Fruit fly (Drosophila melanogaster) whole organism, wandering third instar larva: Measurements from ENCODE around the gene CG15279.
"Not testable (repeated sequence)": the region's sequence is repeated elsewhere in the genome, so short reads cannot be mapped to it uniquely, and the experiment has no call there.

Source experiments
- Abd-B ChIP-seq: fragments of >200 bp; optimal IDR thresholded peaks from 2 replicates; lab custom pipeline; 2017; ENCODE audit warnings: missing biosample characterization, missing genetic modification characterization
- CG32264 ChIP-seq: fragments of 200-800 bp; sonication (Bioruptor generic); optimal IDR thresholded peaks from 2 replicates; lab custom pipeline; 2016; ENCODE audit warnings: missing biosample characterization, missing genetic modification characterization
- CrebA ChIP-seq: fragments of 200-800 bp; sonication (Bioruptor generic); optimal IDR thresholded peaks from 2 replicates; lab custom pipeline; 2016; ENCODE audit warnings: missing biosample characterization, mild to moderate bottlenecking, missing genetic modification characterization, borderline replicate concordance
- Dfd ChIP-seq: fragments of >200 bp; optimal IDR thresholded peaks from 2 replicates; lab custom pipeline; 2017; ENCODE audit warnings: missing biosample characterization, missing genetic modification characterization
- Dif ChIP-seq: fragments of 200-275, 200-300 bp; sonication (Bioruptor generic); optimal IDR thresholded peaks from 2 replicates; lab custom pipeline; 2018; ENCODE audit warnings: missing biosample characterization, missing genetic modification characterization; ENCODE audit not compliant: partially characterized antibody
- GATAd ChIP-seq: sonication (Bioruptor generic); optimal IDR thresholded peaks from 2 replicates; lab custom pipeline; 2016; ENCODE audit warnings: missing biosample characterization, missing genetic modification characterization
- HLH106 ChIP-seq: fragments of 200-800 bp; optimal IDR thresholded peaks from 3 replicates; lab custom pipeline; 2019; ENCODE audit warnings: missing biosample characterization, mild to moderate bottlenecking, missing genetic modification characterization, moderate library complexity
- Hnf4 ChIP-seq: fragments of 200-800 bp; sonication (Bioruptor generic); optimal IDR thresholded peaks from 2 replicates; lab custom pipeline; 2016; ENCODE audit warnings: missing biosample characterization, mild to moderate bottlenecking, missing genetic modification characterization
- Hr78 ChIP-seq: fragments of >200 bp; optimal IDR thresholded peaks from 2 replicates; lab custom pipeline; 2017; ENCODE audit warnings: missing biosample characterization, missing genetic modification characterization
- Hr83 ChIP-seq: fragments of 200-300 bp; sonication (Bioruptor generic); optimal IDR thresholded peaks from 2 replicates; lab custom pipeline; 2016; ENCODE audit warnings: missing biosample characterization, mild to moderate bottlenecking, missing genetic modification characterization, moderate library complexity; ENCODE audit not compliant: poor library complexity, severe bottlenecking
- Jra ChIP-seq: sonication (Bioruptor generic); optimal IDR thresholded peaks from 2 replicates; lab custom pipeline; 2016; ENCODE audit warnings: missing biosample characterization, missing genetic modification characterization
- Mio ChIP-seq: sonication (Bioruptor generic); optimal IDR thresholded peaks from 2 replicates; lab custom pipeline; 2016; ENCODE audit warnings: missing biosample characterization, missing genetic modification characterization
- Myc ChIP-seq: fragments of >200 bp; optimal IDR thresholded peaks from 2 replicates; lab custom pipeline; 2017
- OdsH ChIP-seq: fragments of 200-800 bp; sonication (Bioruptor generic); optimal IDR thresholded peaks from 2 replicates; lab custom pipeline; 2016; ENCODE audit warnings: missing biosample characterization, mild to moderate bottlenecking, missing genetic modification characterization
- Rel ChIP-seq, 2 experiments: fragments of 200-800 bp; sonication (Bioruptor generic) in 1 of 2; optimal IDR thresholded peaks; 2 replicates in 1 of 2; 3 replicates in 1 of 2; lab custom pipeline; 2016 to 2019; ENCODE audit warnings: mild to moderate bottlenecking in 2 of 2, missing biosample characterization in 2 of 2, missing genetic modification characterization in 2 of 2, moderate library complexity in 1 of 2
- Sp1 ChIP-seq: fragments of 200-800 bp; sonication (Bioruptor generic); optimal IDR thresholded peaks from 3 replicates; lab custom pipeline; 2019; ENCODE audit warnings: missing biosample characterization, mild to moderate bottlenecking, missing genetic modification characterization, moderate library complexity
- br ChIP-seq: fragments of 200-800 bp; sonication (Bioruptor generic); optimal IDR thresholded peaks from 2 replicates; lab custom pipeline; 2016; ENCODE audit warnings: missing biosample characterization, missing genetic modification characterization
- brk ChIP-seq: fragments of 200-800 bp; sonication (Bioruptor generic); optimal IDR thresholded peaks from 2 replicates; lab custom pipeline; 2016; ENCODE audit warnings: missing biosample characterization, mild to moderate bottlenecking, missing genetic modification characterization
- dl ChIP-seq, 2 experiments: fragments of 175-275, 200-275 bp in 1 of 2; fragments of 200-275 bp in 1 of 2; sonication (Bioruptor generic); optimal IDR thresholded peaks; lab custom pipeline; 2018; ENCODE audit warnings: mild to moderate bottlenecking in 2 of 2, missing biosample characterization in 2 of 2, missing genetic modification characterization in 2 of 2, moderate library complexity in 2 of 2; ENCODE audit not compliant: partially characterized antibody in 2 of 2, insufficient read depth in 1 of 2
- dsf ChIP-seq: sonication (Bioruptor generic); optimal IDR thresholded peaks from 2 replicates; lab custom pipeline; 2016; ENCODE audit warnings: missing biosample characterization, missing genetic modification characterization, borderline replicate concordance
- ey ChIP-seq: fragments of 200-800 bp; sonication (Bioruptor generic); optimal IDR thresholded peaks from 2 replicates; lab custom pipeline; 2016; ENCODE audit warnings: missing biosample characterization, missing genetic modification characterization
- foxo ChIP-seq, 2 experiments: fragments of 200-800 bp; sonication (Bioruptor generic); optimal IDR thresholded peaks; 2 replicates in 1 of 2; 3 replicates in 1 of 2; lab custom pipeline; 2016 to 2017; ENCODE audit warnings: missing biosample characterization in 2 of 2, missing genetic modification characterization in 2 of 2
- fru ChIP-seq: fragments of 200-800 bp; sonication (Bioruptor generic); optimal IDR thresholded peaks from 3 replicates; lab custom pipeline; 2016; ENCODE audit warnings: missing biosample characterization, mild to moderate bottlenecking, missing genetic modification characterization
- h ChIP-seq: fragments of 200-800 bp; sonication (Bioruptor generic); optimal IDR thresholded peaks from 3 replicates; lab custom pipeline; 2016; ENCODE audit warnings: missing biosample characterization, mild to moderate bottlenecking, missing genetic modification characterization
- jim ChIP-seq: fragments of 175-275, 200-325 bp; sonication (Bioruptor generic); optimal IDR thresholded peaks from 2 replicates; lab custom pipeline; 2016; ENCODE audit warnings: missing biosample characterization, mild to moderate bottlenecking, missing genetic modification characterization
- lola ChIP-seq: fragments of >200 bp; optimal IDR thresholded peaks from 2 replicates; lab custom pipeline; 2017; ENCODE audit warnings: missing biosample characterization, missing genetic modification characterization
- psq ChIP-seq: fragments of 200-800 bp; sonication (Bioruptor generic); optimal IDR thresholded peaks from 3 replicates; lab custom pipeline; 2017; ENCODE audit warnings: missing biosample characterization, mild to moderate bottlenecking, missing genetic modification characterization, moderate library complexity
- rgr ChIP-seq: fragments of 200-800 bp; sonication (Bioruptor generic); optimal IDR thresholded peaks from 3 replicates; lab custom pipeline; 2016; ENCODE audit warnings: missing biosample characterization, mild to moderate bottlenecking, missing genetic modification characterization
- sage ChIP-seq: fragments of 200-800 bp; sonication (Bioruptor generic); optimal IDR thresholded peaks from 2 replicates; lab custom pipeline; 2016; ENCODE audit warnings: missing biosample characterization, mild to moderate bottlenecking, missing genetic modification characterization
- tai ChIP-seq: sonication (Bioruptor generic); optimal IDR thresholded peaks from 2 replicates; lab custom pipeline; 2016; ENCODE audit warnings: missing biosample characterization, missing genetic modification characterization
- usp ChIP-seq: fragments of >200 bp; optimal IDR thresholded peaks from 2 replicates; lab custom pipeline; 2017; ENCODE audit warnings: missing biosample characterization, missing genetic modification characterization
- woc ChIP-seq: sonication (Bioruptor generic); optimal IDR thresholded peaks from 2 replicates; lab custom pipeline; 2016; ENCODE audit warnings: missing biosample characterization, mild to moderate bottlenecking, missing genetic modification characterization

CG15279 gene

DNA sequence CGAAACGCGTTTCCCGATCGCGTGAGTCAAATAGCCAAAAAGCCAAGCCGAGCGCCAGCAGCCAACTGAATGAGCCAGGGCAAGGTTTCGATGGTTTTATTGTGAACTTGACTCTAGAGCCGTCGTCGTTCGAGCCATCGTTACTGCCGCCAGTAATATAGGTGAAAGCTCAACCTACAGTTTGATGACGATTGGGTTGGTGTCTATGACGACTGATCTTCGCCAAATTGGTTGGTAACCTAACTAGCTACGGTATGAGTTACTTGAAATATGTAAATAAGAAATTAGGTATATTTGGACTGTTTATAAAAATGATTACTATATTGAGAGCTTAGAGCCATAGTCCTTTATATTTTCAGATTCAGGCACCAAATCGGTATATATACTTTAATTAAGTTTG lies at the start of gene CG15279:
Gene CG15279 (minus strand): TSS at position 72 of the 400 bp plus-strand sequence.
- TF ChIP-seq fru (peak; percentile 42), OdsH (GFP tag; lab: Kevin White, UChicago) (no peak)

DNA sequence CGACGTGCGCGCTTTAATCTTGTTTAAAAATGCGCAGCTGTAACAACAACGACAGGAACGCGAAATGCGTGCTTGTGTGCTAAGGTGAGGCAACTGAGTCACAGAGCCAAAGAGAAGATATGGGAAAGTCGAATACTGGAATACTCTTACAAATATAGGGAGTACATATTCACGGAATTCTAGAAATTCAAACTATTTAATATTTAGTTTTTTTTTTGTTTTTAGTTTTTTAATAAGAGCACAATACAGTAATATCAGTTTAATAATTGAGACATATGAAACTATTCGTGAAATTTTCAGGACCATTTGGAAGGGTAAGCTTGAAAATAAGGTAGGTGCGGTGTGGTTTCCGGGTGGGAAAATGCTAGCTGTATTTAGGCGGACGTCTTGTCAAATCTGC lies 36.0 kb upstream of the CG15279 start:
- TF ChIP-seq rgr = no peak
- no peak for TF ChIP-seq ey (GFP tag; lab: Kevin White, UChicago)
- TF ChIP-seq tai (GFP tag; lab: Kevin White, UChicago) = no peak
- no peak for TF ChIP-seq CG32264
- TF ChIP-seq Rel (GFP tag; optimal IDR thresholded peaks at IDR 0.05; lab: Kevin White, UChicago) = no peak
- no peak for TF ChIP-seq Rel (tag; optimal IDR thresholded peaks at IDR 0.05; lab: Kevin White, UChicago)
- TF ChIP-seq lola = no peak
- no peak for TF ChIP-seq foxo (GFP tag; optimal IDR thresholded peaks at IDR 0.05; lab: Kevin White, UChicago)

DNA sequence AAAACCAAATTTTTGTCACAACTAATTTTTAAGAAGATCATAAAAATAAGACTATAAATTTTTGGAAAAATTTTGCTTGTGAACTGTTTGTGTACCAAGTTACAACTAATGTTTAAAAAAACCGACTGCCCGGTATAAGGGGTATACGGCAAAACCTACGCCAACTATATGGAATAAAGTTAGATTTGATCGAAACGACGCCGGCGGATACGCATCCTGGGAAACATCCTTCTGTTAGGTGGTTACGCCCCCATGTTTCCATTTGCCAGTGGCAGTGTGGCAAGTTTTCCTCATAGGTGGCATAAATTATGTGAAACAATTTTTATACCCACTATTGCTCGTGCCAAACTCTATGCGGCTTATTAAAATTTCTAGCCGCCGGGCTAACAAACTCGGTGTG lies 32.1 kb upstream of the CG15279 start, which contains the start of gene ProtB:
Gene ProtB (minus strand): TSS at position 101 of the 400 bp plus-strand sequence.
- not testable (repeated sequence) for TF ChIP-seq HLH106; Abd-B (GFP tag; lab: Kevin White, UChicago); jim (GFP tag; lab: Kevin White, UChicago)

DNA sequence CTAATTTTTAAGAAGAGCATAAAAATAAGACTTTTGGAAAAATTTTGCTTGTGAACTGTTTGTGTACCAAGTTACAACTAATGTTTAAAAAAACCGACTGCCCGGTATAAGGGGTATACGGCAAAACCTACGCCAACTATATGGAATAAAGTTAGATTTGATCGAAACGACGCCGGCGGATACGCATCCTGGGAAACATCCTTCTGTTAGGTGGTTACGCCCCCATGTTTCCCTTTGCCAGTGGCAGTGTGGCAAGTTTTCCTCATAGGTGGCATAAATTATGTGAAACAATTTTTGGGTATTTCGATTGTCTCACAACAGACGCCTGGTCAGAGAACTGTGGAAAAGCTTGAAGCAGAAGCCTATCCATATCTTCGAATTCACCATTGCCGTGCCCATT lies 30.0 kb upstream of the CG15279 start, which contains the start of gene ProtA:
Gene ProtA (minus strand): TSS at position 101 of the 400 bp plus-strand sequence.
- TF ChIP-seq Hr78 (GFP tag; lab: Kevin White, UChicago); Abd-B (GFP tag; lab: Kevin White, UChicago); CG32264: not testable (repeated sequence)

DNA sequence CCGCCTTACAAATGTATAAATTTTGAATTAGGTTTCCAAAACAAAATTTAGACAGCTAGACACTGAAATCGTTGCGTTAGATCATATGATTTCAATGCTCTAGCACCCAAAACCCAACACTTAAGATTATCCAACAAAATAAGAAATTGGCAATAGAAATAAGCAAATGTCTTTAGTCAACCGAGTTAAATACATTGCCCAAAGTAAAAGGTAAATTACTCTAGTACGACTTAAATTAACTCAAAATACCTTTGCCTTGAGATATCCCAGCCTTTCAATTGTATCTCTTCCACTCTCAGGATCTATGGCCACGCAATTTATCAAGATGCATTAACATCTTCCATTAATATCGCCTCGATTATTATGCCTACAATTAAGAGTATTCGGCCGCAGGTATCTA lies 24.7 kb upstream of the CG15279 start, which contains the start of gene CG15278:
Gene CG15278 (minus strand): TSS at position 101 of the 400 bp plus-strand sequence.
- TF ChIP-seq usp = no peak
- TF ChIP-seq Mio = no peak
- TF ChIP-seq CrebA (GFP tag; lab: Kevin White, UChicago) = no peak
- no peak for TF ChIP-seq Hr83
- no peak for TF ChIP-seq woc (GFP tag; lab: Kevin White, UChicago)
- TF ChIP-seq br (GFP tag; lab: Kevin White, UChicago) = no peak
- TF ChIP-seq Jra (GFP tag; lab: Kevin White, UChicago) = no peak
- no peak for TF ChIP-seq foxo (GFP tag; optimal IDR thresholded peaks at IDR 0.05; lab: Kevin White, UChicago)
- TF ChIP-seq Sp1 (GFP tag; lab: Kevin White, UChicago) = no peak
- no peak for TF ChIP-seq lola
- TF ChIP-seq jim (GFP tag; lab: Kevin White, UChicago) = no peak
- no peak for TF ChIP-seq Myc (lab: Kevin White, UChicago)
- TF ChIP-seq h (GFP tag; lab: Kevin White, UChicago) = no peak
- no peak for TF ChIP-seq sage
- TF ChIP-seq dsf (GFP tag; lab: Kevin White, UChicago) = no peak
- no peak for TF ChIP-seq dl (GFP tag; optimal IDR thresholded peaks at IDR 0.05; lab: Kevin White, UChicago; ENCODE audit: insufficient read depth in 1 of 2, partially characterized antibody in 2 of 2)
- no peak for TF ChIP-seq Dfd (GFP tag; lab: Kevin White, UChicago)
- no peak for TF ChIP-seq OdsH (GFP tag; lab: Kevin White, UChicago)
- no peak for TF ChIP-seq CG32264

DNA sequence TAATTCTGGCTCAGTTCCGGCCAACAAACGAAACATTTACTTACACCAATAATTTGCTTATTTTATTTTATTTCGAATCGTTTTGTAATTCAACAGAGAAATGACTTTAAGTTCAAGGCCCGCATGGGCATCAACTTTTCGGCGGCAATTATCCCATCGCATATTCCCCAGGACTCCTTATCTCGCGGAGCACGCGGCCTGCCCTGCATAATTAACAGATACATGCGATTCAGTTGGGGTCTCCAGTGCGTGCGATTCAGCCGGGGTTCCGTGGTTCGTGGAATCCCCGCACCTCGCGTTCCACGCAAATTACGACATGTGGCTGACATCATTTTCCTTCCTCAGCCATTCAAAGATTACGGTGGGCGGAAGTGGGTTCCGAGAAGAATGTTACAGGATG lies 20.4 kb upstream of the CG15279 start, which contains the start of gene CG4480:
Gene CG4480 (minus strand): TSS at position 101 of the 400 bp plus-strand sequence.
- TF ChIP-seq psq (GFP tag; lab: Kevin White, UChicago) (no peak), rgr (no peak), CrebA (GFP tag; lab: Kevin White, UChicago) (no peak), Hr78 (GFP tag; lab: Kevin White, UChicago) (no peak), Jra (GFP tag; lab: Kevin White, UChicago) (no peak), GATAd (no peak), Dfd (GFP tag; lab: Kevin White, UChicago) (no peak), usp (no peak), HLH106 (no peak), jim (GFP tag; lab: Kevin White, UChicago) (no peak), Hnf4 (no peak), brk (GFP tag; lab: Kevin White, UChicago) (no peak), Sp1 (GFP tag; lab: Kevin White, UChicago) (no peak), br (GFP tag; lab: Kevin White, UChicago) (no peak), dl (GFP tag; optimal IDR thresholded peaks at IDR 0.05; lab: Kevin White, UChicago; ENCODE audit: insufficient read depth in 1 of 2, partially characterized antibody in 2 of 2) (no peak), Dif (no peak), Abd-B (GFP tag; lab: Kevin White, UChicago) (no peak), dsf (GFP tag; lab: Kevin White, UChicago) (no peak)
